Fruit fly (Drosophila melanogaster) ovary, adult (tissue): ENCODE results near the gene Atg4a.

ENCODE experiments used
- CG17801 ChIP-seq: fragments of 200-800 bp; optimal IDR thresholded peaks from 2 replicates; lab custom pipeline; 2019; ENCODE audit warnings: missing biosample characterization, mild to moderate bottlenecking, missing genetic modification characterization, moderate library complexity; ENCODE audit not compliant: partially characterized antibody

Gene Atg4a

DNA sequence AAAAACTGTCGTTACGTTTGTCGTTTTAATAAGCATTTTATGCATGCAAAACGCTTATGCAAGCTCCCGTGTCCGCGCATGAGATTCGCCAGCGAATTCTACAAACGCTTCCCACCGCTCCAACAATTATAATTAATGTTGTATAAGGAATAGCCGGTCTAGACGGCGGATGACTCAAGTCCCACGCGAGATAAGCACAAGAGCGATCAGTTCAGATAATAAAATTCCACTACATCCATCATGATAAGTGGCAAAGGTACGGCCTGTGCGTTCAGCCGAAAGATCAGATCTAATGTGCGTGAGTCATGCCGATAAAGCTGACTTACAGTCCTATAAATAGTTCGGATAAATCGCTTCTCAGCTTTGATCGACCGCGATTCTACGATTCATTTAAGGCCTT is 45.8 kb downstream of the Atg4a start:
- TF ChIP-seq CG17801 (GFP tag; lab: Kevin White, UChicago) = no peak

DNA sequence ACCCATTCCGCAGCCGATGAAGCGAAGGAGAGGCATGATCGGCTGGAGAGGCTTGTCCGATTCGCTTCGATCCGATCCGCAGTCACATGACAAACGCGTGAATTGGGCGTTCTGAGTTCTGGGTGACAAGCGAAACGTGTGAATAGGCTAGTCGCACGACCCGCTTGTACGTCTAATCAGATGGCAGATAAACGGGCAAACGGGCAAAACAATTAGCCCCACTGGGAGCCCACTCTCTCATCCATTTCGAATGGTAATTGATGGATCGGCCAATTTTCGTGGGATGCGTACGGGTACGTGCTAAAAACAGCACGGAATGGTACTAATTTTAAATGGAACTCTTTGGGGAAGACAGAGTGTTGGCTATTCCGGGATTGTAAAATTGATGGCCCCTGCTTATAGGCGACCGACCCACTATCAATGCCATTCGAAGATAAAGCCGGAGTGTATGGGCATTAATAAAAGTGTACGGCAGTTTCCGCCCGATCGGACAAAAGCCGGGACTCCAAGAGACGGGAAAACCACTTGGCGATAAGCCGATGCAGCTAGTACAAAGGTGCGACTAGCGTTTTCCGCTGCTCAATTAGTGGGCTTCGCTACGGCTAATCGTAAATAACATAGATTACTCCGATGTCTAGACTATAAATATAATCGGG is 46.9 kb downstream of the Atg4a start:
- no peak for TF ChIP-seq CG17801 (GFP tag; lab: Kevin White, UChicago)

DNA sequence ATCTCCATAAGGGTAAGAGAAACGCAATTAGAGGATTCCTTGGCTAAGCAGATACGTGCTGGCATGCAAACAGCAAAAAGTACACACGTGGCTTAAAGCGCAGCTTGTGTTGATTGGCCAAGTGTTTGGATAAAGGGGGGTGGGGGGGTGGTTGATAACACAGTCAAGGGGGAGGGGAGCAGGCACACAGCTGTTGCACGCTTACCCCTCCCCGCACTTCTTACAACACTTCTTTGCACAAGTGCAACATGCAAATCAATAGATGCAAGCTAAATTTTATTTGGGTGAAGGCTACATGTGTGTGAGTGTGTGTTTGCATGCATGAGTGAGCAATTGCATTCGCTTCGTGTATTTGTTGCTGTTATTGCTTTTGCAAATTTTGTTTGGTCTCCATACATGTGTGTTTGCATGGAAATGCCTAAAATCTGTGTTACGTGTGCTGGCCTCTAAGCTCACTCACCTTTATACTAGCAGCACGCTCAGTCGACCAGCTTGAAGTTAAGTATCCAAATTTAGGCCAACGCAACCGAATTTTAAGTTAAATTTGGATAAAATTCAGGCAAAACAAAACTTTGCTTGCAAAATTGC is 47.7 kb downstream of the Atg4a start:
- no peak for TF ChIP-seq CG17801 (GFP tag; lab: Kevin White, UChicago)

DNA sequence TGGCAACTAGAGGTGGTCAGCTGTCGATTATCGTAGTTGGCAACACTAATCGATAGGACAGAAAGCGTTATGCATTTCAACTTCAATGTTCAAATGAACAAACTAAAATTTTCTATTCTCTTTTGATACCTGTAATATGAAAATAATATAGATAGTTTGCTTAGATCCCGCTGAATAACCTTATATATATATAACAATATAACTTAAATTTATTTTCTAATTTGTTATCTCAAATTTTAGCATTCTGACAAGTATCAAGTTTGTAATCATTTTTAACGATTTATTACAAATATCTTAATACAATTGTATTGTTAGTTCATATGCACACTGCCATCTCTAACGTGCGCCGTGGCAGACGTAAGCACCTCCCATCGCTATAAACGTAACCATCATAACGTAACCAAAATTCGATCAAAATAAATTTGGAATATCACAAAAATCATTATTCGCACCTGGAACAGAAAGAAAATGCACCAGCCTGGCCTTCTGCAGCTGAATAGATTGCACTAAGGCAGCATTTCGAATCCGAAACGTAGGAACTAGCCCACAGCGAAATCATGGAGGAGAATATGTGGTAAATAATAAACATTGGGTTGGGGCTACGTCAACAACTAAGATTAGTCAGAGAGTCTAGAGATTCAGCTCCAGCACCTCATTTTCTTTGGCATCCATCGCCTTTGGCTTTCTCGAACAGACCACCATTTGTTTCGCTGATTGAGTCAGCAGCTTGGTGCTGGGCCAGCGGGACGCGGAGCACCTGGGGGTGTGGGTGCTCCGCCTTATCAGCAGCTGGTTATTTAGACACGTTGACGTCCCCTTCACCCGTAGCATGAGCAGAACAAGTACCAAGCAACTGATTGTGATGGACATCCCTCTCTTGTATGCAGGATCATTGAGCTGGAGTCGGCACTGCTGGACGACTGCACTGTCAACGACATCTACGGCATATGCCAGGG is 48.5 kb downstream of the Atg4a start, which contains the start of the genes Pino and TBC1D23:
TSS of gene Pino (minus strand) at position 22 of the 956 bp plus-strand sequence.
TSS of gene TBC1D23 (plus strand) at position 385 of the 956 bp plus-strand sequence.
- TF ChIP-seq CG17801 (GFP tag; lab: Kevin White, UChicago) = peak; percentile 67

dm6 chr2L:1134011-1134743 is 53.5 kb downstream of the Atg4a start, which contains the start of the genes Iris and CG4577:
Gene Iris (minus strand): TSS chr2L:1134098.
Gene CG4577 (plus strand): TSS chr2L:1134693.
- no peak for TF ChIP-seq CG17801 (GFP tag; lab: Kevin White, UChicago)
